Worm (Caenorhabditis elegans): ENCODE measurements around the gene npr-41.

Gene npr-41

DNA sequence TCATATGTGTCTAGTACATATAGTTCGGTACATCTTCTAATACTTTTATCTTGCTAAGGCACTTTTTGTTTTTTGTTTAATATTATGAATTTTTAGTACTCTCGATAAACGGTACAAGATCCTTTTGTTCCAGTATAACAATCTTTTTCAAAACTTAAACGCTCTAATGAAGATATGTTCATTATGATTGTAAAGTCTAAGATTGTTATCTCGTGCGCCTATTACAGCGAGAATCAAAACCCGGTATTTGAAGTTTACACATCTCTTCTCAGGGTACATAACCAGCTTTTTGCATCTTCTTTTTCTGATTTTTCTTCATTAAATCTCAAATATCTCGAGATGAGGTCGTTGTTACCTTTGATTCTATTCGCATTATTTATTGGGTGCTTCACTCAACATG lies 22.5 kb upstream of the npr-41 start, which contains the start of gene B0334.13:
B0334.13 (plus strand) TSS at position 301 of the 400 bp plus-strand sequence.
- TF ChIP-seq nhr-77 (tag; optimal IDR thresholded peaks at IDR 0.05) (no peak), mbf-1 (tag; optimal IDR thresholded peaks at IDR 0.05) (no peak), lsy-2 (tag; optimal IDR thresholded peaks at IDR 0.05) (no peak), egl-27 (tag; optimal IDR thresholded peaks at IDR 0.05) (no peak), ama-1 (optimal IDR thresholded peaks at IDR 0.05) (no peak), snpc-4 (tag; optimal IDR thresholded peaks at IDR 0.05) (no peak)

DNA sequence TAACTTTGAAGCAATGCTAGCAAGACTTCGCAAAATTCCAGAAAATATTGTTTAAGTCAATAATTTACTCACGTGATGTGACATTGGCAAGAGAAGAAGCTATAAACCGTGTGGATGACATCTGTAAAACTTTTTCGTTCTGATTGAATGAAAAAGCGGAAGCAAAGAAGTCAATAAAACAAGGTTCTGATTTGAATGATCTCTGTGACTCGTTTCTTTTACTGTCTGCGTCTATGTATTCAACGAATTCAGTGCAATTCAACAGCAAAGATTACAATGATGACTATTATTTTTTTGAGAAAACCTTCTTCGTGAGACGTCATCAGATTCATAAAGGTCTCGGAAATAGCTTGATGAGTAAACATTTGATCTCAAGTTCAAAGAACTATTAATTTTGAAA lies 17.6 kb upstream of the npr-41 start, which contains the start of gene hacl-1:
hacl-1 (minus strand) TSS at position 121 of the 400 bp plus-strand sequence.
- TF ChIP-seq sma-9 (GFP tag; optimal IDR thresholded peaks at IDR 0.05) (peak; percentile 12), sma-9 (tag; optimal IDR thresholded peaks at IDR 0.05) (no peak), lsy-2 (tag; optimal IDR thresholded peaks at IDR 0.05) (peak; percentile 0 to 38), crh-2 (tag; optimal IDR thresholded peaks at IDR 0.05) (peak; percentile 63), fos-1 (tag; optimal IDR thresholded peaks at IDR 0.05) (peak; percentile 35), unc-39 (tag; optimal IDR thresholded peaks at IDR 0.05) (no peak), dmd-4 (tag; optimal IDR thresholded peaks at IDR 0.05) (no peak), ztf-4 (tag; optimal IDR thresholded peaks at IDR 0.05) (peak; percentile 7), sma-3 (GFP tag; optimal IDR thresholded peaks at IDR 0.05) (peak; percentile 63), C34F6.9 (tag; optimal IDR thresholded peaks at IDR 0.05) (peak; percentile 19), elt-1 (tag; optimal IDR thresholded peaks at IDR 0.05) (no peak), nhr-21 (tag; optimal IDR thresholded peaks at IDR 0.05) (peak; percentile 68), nhr-25 (tag; optimal IDR thresholded peaks at IDR 0.05) (peak; percentile 71), ztf-1 (GFP tag; conservative IDR thresholded peaks at IDR 0.05) (no peak), sem-4 (tag; optimal IDR thresholded peaks at IDR 0.05) (no peak)

DNA sequence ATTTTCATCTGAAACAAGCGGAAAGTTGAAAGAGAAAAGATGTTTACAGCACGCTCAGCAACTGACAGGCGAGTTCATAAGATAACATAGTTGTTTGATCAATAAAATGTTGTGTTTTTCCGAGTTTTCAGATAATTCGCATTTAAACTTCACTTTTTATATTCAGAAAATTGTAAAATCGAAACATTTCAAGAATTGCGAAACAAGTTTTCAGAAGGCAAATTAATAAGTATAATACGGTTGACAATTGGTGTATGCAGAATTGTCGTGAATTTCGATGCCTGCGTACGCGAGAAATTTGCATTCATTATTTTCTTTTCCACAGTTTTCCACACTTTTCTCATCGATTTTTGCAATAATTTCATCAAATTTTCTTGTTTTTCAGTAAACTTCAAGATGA lies 15.2 kb upstream of the npr-41 start, which contains the start of the genes ooc-3 and B0334.4:
ooc-3 (minus strand) TSS at position 15 of the 400 bp plus-strand sequence.
B0334.4 (plus strand) TSS at position 386 of the 400 bp plus-strand sequence.
- TF ChIP-seq ZK546.5 (tag; optimal IDR thresholded peaks at IDR 0.05) (no peak), unc-62 (GFP tag; optimal IDR thresholded peaks at IDR 0.05) (no peak), C34F6.9 (tag; optimal IDR thresholded peaks at IDR 0.05) (peak; percentile 66), sma-3 (GFP tag; optimal IDR thresholded peaks at IDR 0.05) (no peak), egl-27 (tag; optimal IDR thresholded peaks at IDR 0.05) (no peak), dmd-4 (tag; optimal IDR thresholded peaks at IDR 0.05) (no peak), sem-4 (tag; optimal IDR thresholded peaks at IDR 0.05) (no peak), fos-1 (tag; optimal IDR thresholded peaks at IDR 0.05) (no peak), nhr-77 (tag; optimal IDR thresholded peaks at IDR 0.05) (no peak), nhr-237 (tag; optimal IDR thresholded peaks at IDR 0.05) (no peak), ceh-82 (tag; optimal IDR thresholded peaks at IDR 0.05) (no peak), lin-39 (tag; optimal IDR thresholded peaks at IDR 0.05) (no peak), ztf-1 (GFP tag; conservative IDR thresholded peaks at IDR 0.05) (no peak), lin-11 (tag; optimal IDR thresholded peaks at IDR 0.05) (no peak), ztf-4 (tag; optimal IDR thresholded peaks at IDR 0.05) (no peak), elt-1 (tag; optimal IDR thresholded peaks at IDR 0.05) (no peak), aly-2 (tag; optimal IDR thresholded peaks at IDR 0.05) (no peak), unc-39 (tag; optimal IDR thresholded peaks at IDR 0.05) (no peak), ama-1 (optimal IDR thresholded peaks at IDR 0.05) (peak; percentile 9), gmeb-1 (tag; optimal IDR thresholded peaks at IDR 0.05) (peak; percentile 16), ceh-16 (tag; optimal IDR thresholded peaks at IDR 0.05) (no peak), nhr-25 (tag; optimal IDR thresholded peaks at IDR 0.05) (no peak), nhr-129 (tag; optimal IDR thresholded peaks at IDR 0.05) (peak; percentile 42), Y55F3AM.14 (GFP tag; optimal IDR thresholded peaks at IDR 0.05) (no peak), lsy-2 (tag; optimal IDR thresholded peaks at IDR 0.05) (peak; percentile 46 to 95), nhr-12 (tag; optimal IDR thresholded peaks at IDR 0.05) (no peak), peb-1 (tag; optimal IDR thresholded peaks at IDR 0.05) (no peak), snpc-4 (tag; optimal IDR thresholded peaks at IDR 0.05) (no peak), lin-13 (GFP tag; optimal IDR thresholded peaks at IDR 0.05) (no peak), nhr-10 (tag; optimal IDR thresholded peaks at IDR 0.05) (no peak), sma-9 (GFP tag; optimal IDR thresholded peaks at IDR 0.05) (no peak), sma-9 (tag; optimal IDR thresholded peaks at IDR 0.05) (no peak), R02D3.7 (tag; optimal IDR thresholded peaks at IDR 0.05) (no peak), alr-1 (tag; optimal IDR thresholded peaks at IDR 0.05) (no peak), zag-1 (tag; optimal IDR thresholded peaks at IDR 0.05) (no peak), mbf-1 (tag; optimal IDR thresholded peaks at IDR 0.05) (no peak), nhr-6 (tag; optimal IDR thresholded peaks at IDR 0.05) (no peak)

Data from whole organism, L2 larva.